Fruit fly (Drosophila melanogaster): Measurements from ENCODE around the gene CG34331.

DNA sequence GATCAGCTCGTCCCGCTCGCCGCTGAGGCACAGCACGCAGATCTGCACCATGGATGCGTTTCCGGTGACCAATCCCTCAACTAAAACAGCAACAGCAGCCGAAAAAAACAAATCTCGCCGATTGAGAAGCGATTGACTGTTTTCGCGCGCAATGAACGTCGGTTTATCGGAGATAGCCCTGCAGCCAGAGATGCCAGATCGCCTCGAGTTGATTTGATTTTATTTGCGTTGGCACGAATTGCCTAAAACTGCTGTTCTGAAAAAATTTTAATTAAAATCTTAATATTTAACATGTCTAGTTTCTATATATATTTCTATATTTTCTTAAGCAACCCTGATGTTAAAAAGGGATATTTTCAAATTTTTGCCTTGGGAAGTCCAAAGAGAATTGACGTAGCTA, 40.3 kb downstream of the CG34331 start:
- no peak for TF ChIP-seq Myc (optimal IDR thresholded peaks at IDR 0.05)
- no peak for TF ChIP-seq dsf (GFP tag; optimal IDR thresholded peaks at IDR 0.05; ENCODE audit: borderline replicate concordance)
- no peak for TF ChIP-seq sv (GFP tag; optimal IDR thresholded peaks at IDR 0.05)
- TF ChIP-seq CG9705 (GFP tag; optimal IDR thresholded peaks at IDR 0.05): no peak
- no peak for TF ChIP-seq br (GFP tag; optimal IDR thresholded peaks at IDR 0.05)
- TF ChIP-seq Abd-B (GFP tag; optimal IDR thresholded peaks at IDR 0.05): no peak
- no peak for TF ChIP-seq psq (GFP tag; optimal IDR thresholded peaks at IDR 0.05)
- no peak for TF ChIP-seq rgr (GFP tag; optimal IDR thresholded peaks at IDR 0.05)
- TF ChIP-seq fru (GFP tag; optimal IDR thresholded peaks at IDR 0.05): no peak
- no peak for TF ChIP-seq pan (optimal IDR thresholded peaks at IDR 0.05)
- TF ChIP-seq HLH106 (tag; optimal IDR thresholded peaks at IDR 0.05): peak; percentile 21
- TF ChIP-seq OdsH (GFP tag; optimal IDR thresholded peaks at IDR 0.05): no peak
- TF ChIP-seq Jra (GFP tag; optimal IDR thresholded peaks at IDR 0.05): no peak
- no peak for TF ChIP-seq Vsx2 (GFP tag; optimal IDR thresholded peaks at IDR 0.05; ENCODE audit: partially characterized antibody)
